Worm (Caenorhabditis elegans) whole organism, L3 larva: ENCODE data around the gene C41H7.2.

Source experiments
- ama-1 ChIP-seq: fragments of 150-350 bp; optimal IDR thresholded peaks from 2 replicates; lab custom pipeline; 2018
- egl-27 ChIP-seq: sonication (generic microtip); optimal IDR thresholded peaks from 4 replicates; lab custom pipeline; 2017; ENCODE audit warnings: missing biosample characterization, missing genetic modification reagents, missing genetic modification characterization
- egl-5 ChIP-seq: fragments of 150-350 bp; optimal IDR thresholded peaks from 2 replicates; lab custom pipeline; 2017; ENCODE audit warnings: missing biosample characterization, missing genetic modification reagents, missing genetic modification characterization, inconsistent platforms
- elt-2 ChIP-seq: sonication (generic microtip); optimal IDR thresholded peaks from 2 replicates; lab custom pipeline; 2016; ENCODE audit warnings: missing genetic modification reagents, mild to moderate bottlenecking, missing genetic modification characterization, missing compliant biosample characterization
- elt-3 ChIP-seq, 3 experiments: fragments of 150-350 bp in 1 of 3; sonication (generic microtip) in 2 of 3; optimal IDR thresholded peaks; 2 replicates in 2 of 3; 4 replicates in 1 of 3; lab custom pipeline; 2014 to 2017; ENCODE audit warnings: missing biosample characterization in 3 of 3, missing genetic modification characterization in 3 of 3
- lin-15B ChIP-seq: fragments of 150-350 bp; optimal IDR thresholded peaks from 2 replicates; lab custom pipeline; 2014; ENCODE audit warnings: missing biosample characterization, missing genetic modification characterization
- mdl-1 ChIP-seq: fragments of 150-350 bp; optimal IDR thresholded peaks from 2 replicates; lab custom pipeline; 2014; ENCODE audit warnings: missing biosample characterization, missing genetic modification characterization
- nhr-237 ChIP-seq: fragments of 150-350 bp; optimal IDR thresholded peaks from 2 replicates; lab custom pipeline; 2014; ENCODE audit warnings: missing biosample characterization, missing genetic modification characterization
- nhr-28 ChIP-seq: fragments of 150-350 bp; optimal IDR thresholded peaks from 2 replicates; lab custom pipeline; 2014; ENCODE audit warnings: missing biosample characterization, missing genetic modification characterization
- snpc-4 ChIP-seq: fragments of 150-350 bp; optimal IDR thresholded peaks from 2 replicates; lab custom pipeline; 2014; ENCODE audit warnings: missing biosample characterization, missing genetic modification characterization
- ztf-4 ChIP-seq: fragments of 150-350 bp; optimal IDR thresholded peaks from 2 replicates; lab custom pipeline; 2014; ENCODE audit warnings: missing biosample characterization, missing genetic modification characterization

DNA sequence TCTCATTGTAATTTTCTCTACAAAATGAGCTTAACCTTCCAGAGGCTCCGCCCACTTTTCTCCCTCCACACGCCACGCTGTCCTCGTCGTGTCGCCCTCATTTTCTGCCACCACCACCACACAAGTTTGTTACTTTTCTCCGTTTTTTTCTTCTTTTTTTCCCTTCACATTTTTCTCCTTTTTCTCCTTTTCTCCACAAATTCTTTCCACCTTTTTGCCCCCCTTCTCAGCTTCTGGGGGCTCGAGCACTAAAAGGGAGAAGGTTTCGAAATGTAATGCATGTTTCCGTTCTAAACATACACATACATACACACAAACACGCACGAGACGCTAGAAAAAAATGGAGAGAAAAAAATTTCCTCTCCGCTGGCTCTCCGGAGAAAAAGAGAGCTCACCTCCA is 38.0 kb upstream of the C41H7.2 start, which contains the start of gene nhr-88:
- TF ChIP-seq nhr-28 (tag; lab: Kevin White, UChicago) (no peak), lin-15B (no peak), egl-27 (tag; lab: Kevin White, UChicago) (no peak), elt-2 (no peak), ama-1 (lab: Kevin White, UChicago) (peak; percentile 43), elt-3 (tag; optimal IDR thresholded peaks at IDR 0.05; lab: Kevin White, UChicago) (no peak), mdl-1 (tag; lab: Kevin White, UChicago) (no peak), snpc-4 (no peak), nhr-237 (tag; lab: Kevin White, UChicago) (no peak), ztf-4 (tag; lab: Kevin White, UChicago) (no peak), egl-5 (no peak)
